Worm (Caenorhabditis elegans) whole organism, L4 larva: ENCODE measurements around the gene syx-16.

Experiments used
- Y48G9A.11 ChIP-seq: fragments of 200-800 bp; sonication (Bioruptor generic); IDR thresholded peaks from 2 replicates; pipeline ENCODE4 v1.3.6; 2022; ENCODE audit warnings: missing genetic modification reagents, missing genetic modification characterization, missing compliant biosample characterization
- egl-27 ChIP-seq: sonication (generic microtip); optimal IDR thresholded peaks from 3 replicates; lab custom pipeline; 2017; ENCODE audit warnings: missing biosample characterization, missing genetic modification reagents, missing genetic modification characterization
- nhr-11 ChIP-seq: fragments of 150-350 bp; optimal IDR thresholded peaks from 2 replicates; lab custom pipeline; 2014; ENCODE audit warnings: missing biosample characterization, missing genetic modification characterization
- pha-4 ChIP-seq, 2 experiments: fragments of 150-350 bp in 1 of 2; fragments of 200-800 bp in 1 of 2; sonication (Bioruptor generic) in 1 of 2; IDR thresholded peaks in 1 of 2; optimal IDR thresholded peaks in 1 of 2; 2 replicates each; pipeline versions ENCODE4 v1.3.6 to Lab custom; 2014 to 2022; ENCODE audit warnings: missing genetic modification characterization in 2 of 2, missing genetic modification reagents in 2 of 2, missing biosample characterization in 1 of 2, missing compliant biosample characterization in 1 of 2
- saeg-2 ChIP-seq: fragments of 200-800 bp; sonication (Bioruptor generic); IDR thresholded peaks from 2 replicates; pipeline ENCODE4 v1.3.6; 2022; ENCODE audit warnings: missing genetic modification reagents, missing genetic modification characterization, missing compliant biosample characterization
- ztf-11 ChIP-seq: fragments of 150-350 bp; optimal IDR thresholded peaks from 2 replicates; lab custom pipeline; 2014; ENCODE audit warnings: missing biosample characterization, missing genetic modification characterization

- no peak for TF ChIP-seq egl-27 (tag; lab: Kevin White, UChicago)
- no peak for TF ChIP-seq ztf-11
- TF ChIP-seq nhr-11 (tag; lab: Kevin White, UChicago), result no peak
- no peak for TF ChIP-seq saeg-2
- TF ChIP-seq Y48G9A.11 (GFP tag; lab: Robert Waterston, UW), result no peak
- TF ChIP-seq pha-4 (GFP tag; IDR thresholded peaks at IDR 0.05; lab: Robert Waterston, UW), result no peak
- TF ChIP-seq pha-4 (tag; optimal IDR thresholded peaks at IDR 0.05; lab: Kevin White, UChicago), result no peak
Observed at ce11 chrIII:5193266-5193665, 15.6 kb downstream of the syx-16 start.
